Worm (Caenorhabditis elegans) whole organism, early embryonic: ENCODE results near the gene fbxb-6.
"Not testable (repeated sequence)": the region's sequence is repeated elsewhere in the genome, so short reads cannot be mapped to it uniquely, and the experiment has no call there.

ENCODE experiments used
- ama-1 ChIP-seq: fragments of 150-350 bp; optimal IDR thresholded peaks from 2 replicates; lab custom pipeline; 2014
- ets-7 ChIP-seq: sonication (generic microtip); optimal IDR thresholded peaks from 2 replicates; lab custom pipeline; 2016; ENCODE audit warnings: missing genotype, missing genetic modification characterization, missing compliant biosample characterization
- hmg-4 ChIP-seq: fragments of 200-800 bp; sonication (Bioruptor generic); optimal IDR thresholded peaks from 2 replicates; lab custom pipeline; 2018; ENCODE audit warnings: mild to moderate bottlenecking, missing genetic modification characterization, missing compliant biosample characterization
- tra-4 ChIP-seq: sonication (generic microtip); optimal IDR thresholded peaks from 2 replicates; lab custom pipeline; 2017; ENCODE audit warnings: missing genetic modification characterization, missing compliant biosample characterization

- not testable (repeated sequence) for TF ChIP-seq ama-1; tra-4 (tag; lab: Kevin White, UChicago); ets-7 (tag; lab: Kevin White, UChicago); hmg-4 (GFP tag; lab: Kevin White, UChicago)
Observed at ce11 chrII:2067451-2068021, 2.9 kb downstream of the fbxb-6 start, which contains the start of gene F07E5.12.
